Worm (Caenorhabditis elegans): ENCODE results near the gene Y37D8A.5.

Gene Y37D8A.5

ce11 chrIII:12819148-12819547 is 36.1 kb downstream of the Y37D8A.5 start:
- no peak for TF ChIP-seq sptf-1 (tag; optimal IDR thresholded peaks at IDR 0.05)
- no peak for TF ChIP-seq efl-1 (optimal IDR thresholded peaks at IDR 0.05)
- peak in 1 of 2 experiments; percentile 14 for TF ChIP-seq efl-1 (GFP tag; optimal IDR thresholded peaks at IDR 0.05 in 1 of 2)

- TF ChIP-seq nhr-19 (GFP tag; conservative IDR thresholded peaks at IDR 0.05) (no peak), dsc-1 (tag; optimal IDR thresholded peaks at IDR 0.05) (peak; percentile 47), skn-1 (tag; optimal IDR thresholded peaks at IDR 0.05) (no peak), nhr-85 (tag) (peak; percentile 54), lin-35 (GFP tag; optimal IDR thresholded peaks at IDR 0.05) (peak in 1 of 2 experiments; percentile 37), C16A3.4 (tag; optimal IDR thresholded peaks at IDR 0.05) (peak; percentile 0), swsn-7 (tag; optimal IDR thresholded peaks at IDR 0.05) (peak; percentile 18), ceh-82 (tag; optimal IDR thresholded peaks at IDR 0.05) (peak in 1 of 3 experiments; percentile 30), blmp-1 (tag; optimal IDR thresholded peaks at IDR 0.05) (peak; percentile 8), nhr-47 (tag; optimal IDR thresholded peaks at IDR 0.05) (peak; percentile 46), F16B12.6 (tag; optimal IDR thresholded peaks at IDR 0.05) (peak; percentile 15), zip-4 (GFP tag; optimal IDR thresholded peaks at IDR 0.05) (no peak), lin-15B (tag; optimal IDR thresholded peaks at IDR 0.05) (peak; percentile 2), rnt-1 (tag; optimal IDR thresholded peaks at IDR 0.05) (peak; percentile 11), lsy-2 (tag; optimal IDR thresholded peaks at IDR 0.05) (peak; percentile 40 to 63), dpl-1 (GFP tag; optimal IDR thresholded peaks at IDR 0.05) (peak; percentile 10 to 51 (median 47)), tbx-2 (tag; optimal IDR thresholded peaks at IDR 0.05) (peak; percentile 0), efl-1 (optimal IDR thresholded peaks at IDR 0.05) (peak; percentile 24 to 52), efl-1 (GFP tag; optimal IDR thresholded peaks at IDR 0.05 in 1 of 2) (peak; percentile 38 to 91), nhr-20 (tag; optimal IDR thresholded peaks at IDR 0.05) (no peak), nhr-71 (tag; optimal IDR thresholded peaks at IDR 0.05) (peak; percentile 50), egl-27 (tag; optimal IDR thresholded peaks at IDR 0.05) (no peak), irx-1 (tag; optimal IDR thresholded peaks at IDR 0.05) (peak; percentile 11)
Observed at ce11 chrIII:12818050-12818738, 37.1 kb downstream of the Y37D8A.5 start, which contains the start of gene arx-5. Gene arx-5 (minus strand): TSS chrIII:12818100.

- no peak for TF ChIP-seq ztf-4 (tag; optimal IDR thresholded peaks at IDR 0.05)
- TF ChIP-seq nhr-84 (tag; optimal IDR thresholded peaks at IDR 0.05) = no peak
- no peak for TF ChIP-seq ceh-63 (GFP tag; optimal IDR thresholded peaks at IDR 0.05)
- TF ChIP-seq blmp-1 (tag; optimal IDR thresholded peaks at IDR 0.05) = peak; percentile 20
- no peak for TF ChIP-seq ceh-8 (GFP tag; optimal IDR thresholded peaks at IDR 0.05)
- TF ChIP-seq ztf-11 (tag; optimal IDR thresholded peaks at IDR 0.05) = no peak
- TF ChIP-seq efl-1 (optimal IDR thresholded peaks at IDR 0.05) = no peak
- TF ChIP-seq efl-1 (GFP tag; optimal IDR thresholded peaks at IDR 0.05 in 1 of 2) = peak in 1 of 2 experiments; percentile 81
- TF ChIP-seq zag-1 (tag; optimal IDR thresholded peaks at IDR 0.05) = no peak
- no peak for TF ChIP-seq nhr-28 (tag; optimal IDR thresholded peaks at IDR 0.05)
- TF ChIP-seq tbx-2 (tag; optimal IDR thresholded peaks at IDR 0.05) = no peak
- TF ChIP-seq fkh-8 (tag; optimal IDR thresholded peaks at IDR 0.05) = no peak
- TF ChIP-seq sox-4 (tag; optimal IDR thresholded peaks at IDR 0.05) = no peak
- TF ChIP-seq elt-3 (tag; optimal IDR thresholded peaks at IDR 0.05) = no peak
- no peak for TF ChIP-seq lin-15B (tag; optimal IDR thresholded peaks at IDR 0.05)
Observed at ce11 chrIII:12813193-12813592, 42.1 kb downstream of the Y37D8A.5 start, which contains the start of gene BE10.4. Gene BE10.4 (plus strand): TSS chrIII:12813493.

- TF ChIP-seq snpc-4 (tag; optimal IDR thresholded peaks at IDR 0.05) (no peak), snu-23 (GFP tag; optimal IDR thresholded peaks at IDR 0.05) (no peak), sup-37 (GFP tag; optimal IDR thresholded peaks at IDR 0.05) (no peak), nhr-12 (tag; optimal IDR thresholded peaks at IDR 0.05) (no peak), dpl-1 (GFP tag; optimal IDR thresholded peaks at IDR 0.05) (no peak), rnt-1 (tag; optimal IDR thresholded peaks at IDR 0.05) (no peak), skn-1 (tag; optimal IDR thresholded peaks at IDR 0.05) (no peak), mdl-1 (tag; optimal IDR thresholded peaks at IDR 0.05) (no peak), efl-3 (GFP tag; optimal IDR thresholded peaks at IDR 0.05) (no peak), fkh-4 (tag; optimal IDR thresholded peaks at IDR 0.05; ENCODE audit: borderline replicate concordance) (no peak)
Observed at ce11 chrIII:12807726-12808125, 47.6 kb downstream of the Y37D8A.5 start, which contains the start of gene BE10.3. Gene BE10.3 (plus strand): TSS chrIII:12808026.
